Worm (Caenorhabditis elegans): ENCODE data around the gene spp-12.

spp-12 gene

ce11 chrV:13893583-13893982 is 4.0 kb downstream of the spp-12 start (continued):
- TF ChIP-seq Y48G9A.11 (GFP tag; IDR thresholded peaks at IDR 0.05) (no peak), ctbp-1 (GFP tag; IDR thresholded peaks at IDR 0.05) (no peak), aha-1 (tag) (peak; percentile 75), dmd-8 (GFP tag; IDR thresholded peaks at IDR 0.05) (no peak), ceh-28 (tag; optimal IDR thresholded peaks at IDR 0.05) (no peak), lsy-2 (tag; optimal IDR thresholded peaks at IDR 0.05) (no peak), unc-39 (tag; optimal IDR thresholded peaks at IDR 0.05) (no peak), mdt-29 (GFP tag; IDR thresholded peaks at IDR 0.05) (no peak), hmg-1.1 (GFP tag; IDR thresholded peaks at IDR 0.05) (no peak), daf-12 (tag; optimal IDR thresholded peaks at IDR 0.05) (no peak)

ce11 chrV:13898356-13898755 is 8.7 kb downstream of the spp-12 start, which contains the start of gene cyp-35C1:
cyp-35C1 (minus strand) TSS chrV:13898487.
- TF ChIP-seq nhr-77 (tag; optimal IDR thresholded peaks at IDR 0.05) (peak; percentile 69), duxl-1 (tag; optimal IDR thresholded peaks at IDR 0.05; ENCODE audit: poor library complexity) (no peak), unc-130 (GFP tag; optimal IDR thresholded peaks at IDR 0.05) (no peak), saeg-2 (GFP tag; IDR thresholded peaks at IDR 0.05) (0 out of 2 replicates have a peak, but pooled peaks have one; percentile 33), sdz-12 (GFP tag; optimal IDR thresholded peaks at IDR 0.05) (no peak), unc-62 (GFP tag; optimal IDR thresholded peaks at IDR 0.05 in 1 of 2) (no peak), unc-62 (tag; optimal IDR thresholded peaks at IDR 0.05) (no peak), nhr-111 (GFP tag; optimal IDR thresholded peaks at IDR 0.05) (no peak), dve-1 (tag; optimal IDR thresholded peaks at IDR 0.05; ENCODE audit: insufficient read depth) (peak; percentile 19), mdl-1 (tag; optimal IDR thresholded peaks at IDR 0.05) (no peak), pqm-1 (tag; optimal IDR thresholded peaks at IDR 0.05) (peak; percentile 12), php-3 (GFP tag; IDR thresholded peaks at IDR 0.05) (no peak), rbr-2 (tag; optimal IDR thresholded peaks at IDR 0.05) (no peak), mdt-29 (GFP tag; IDR thresholded peaks at IDR 0.05) (no peak), lin-13 (GFP tag; optimal IDR thresholded peaks at IDR 0.05) (no peak), dmd-6 (GFP tag; IDR thresholded peaks at IDR 0.05) (0 out of 2 replicates have a peak, but pooled peaks have one; percentile 11), hif-1 (tag; optimal IDR thresholded peaks at IDR 0.05) (no peak), lir-3 (tag; optimal IDR thresholded peaks at IDR 0.05) (no peak), hlh-11 (tag; optimal IDR thresholded peaks at IDR 0.05) (peak; percentile 15), daf-16 (GFP tag; optimal IDR thresholded peaks at IDR 0.05) (no peak), daf-16 (tag; optimal IDR thresholded peaks at IDR 0.05) (peak; percentile 39), nhr-28 (tag; optimal IDR thresholded peaks at IDR 0.05) (peak; percentile 93), mxl-3 (GFP tag; optimal IDR thresholded peaks at IDR 0.05) (no peak), ztf-11 (tag; optimal IDR thresholded peaks at IDR 0.05) (no peak), lin-1 (GFP tag; IDR thresholded peaks at IDR 0.05) (no peak), nhr-237 (tag; optimal IDR thresholded peaks at IDR 0.05) (no peak), skn-1 (tag; optimal IDR thresholded peaks at IDR 0.05) (no peak), nhr-10 (tag; optimal IDR thresholded peaks at IDR 0.05) (no peak), dpl-1 (GFP tag; optimal IDR thresholded peaks at IDR 0.05) (no peak), ceh-44 (GFP tag; IDR thresholded peaks at IDR 0.05) (no peak), aha-1 (tag) (peak; percentile 49), lsy-2 (tag; optimal IDR thresholded peaks at IDR 0.05) (no peak), madf-9 (GFP tag; conservative IDR thresholded peaks at IDR 0.05) (no peak), nhr-41 (GFP tag; IDR thresholded peaks at IDR 0.05) (no peak)

ce11 chrV:13899213-13899612 is 9.6 kb downstream of the spp-12 start, which contains the start of gene oac-3:
oac-3 (plus strand) TSS chrV:13899513.
- TF ChIP-seq ztf-11 (tag; optimal IDR thresholded peaks at IDR 0.05) (no peak), egl-43 (GFP tag; IDR thresholded peaks at IDR 0.05) (no peak), pqm-1 (tag; optimal IDR thresholded peaks at IDR 0.05) (no peak), zfp-3 (GFP tag; conservative IDR thresholded peaks at IDR 0.05) (no peak), lin-39 (tag; optimal IDR thresholded peaks at IDR 0.05) (no peak), ceh-44 (GFP tag; IDR thresholded peaks at IDR 0.05) (no peak), nhr-6 (tag; optimal IDR thresholded peaks at IDR 0.05) (no peak), lin-38 (GFP tag; IDR thresholded peaks at IDR 0.05) (no peak), daf-12 (tag; optimal IDR thresholded peaks at IDR 0.05) (no peak), nhr-77 (tag; optimal IDR thresholded peaks at IDR 0.05) (no peak), nhr-25 (tag; optimal IDR thresholded peaks at IDR 0.05; ENCODE audit: borderline replicate concordance, insufficient read depth) (no peak), madf-5 (GFP tag; IDR thresholded peaks at IDR 0.05) (no peak), dmd-8 (GFP tag; IDR thresholded peaks at IDR 0.05) (no peak), lim-7 (GFP tag; IDR thresholded peaks at IDR 0.05) (no peak), tag-97 (GFP tag; IDR thresholded peaks at IDR 0.05) (no peak), dmd-9 (GFP tag; IDR thresholded peaks at IDR 0.05) (no peak)
